Fruit fly (Drosophila melanogaster): ENCODE data around the gene Gr93c.
A peak's percentile ranks its signal among the peaks of the same experiment; 100 is the strongest.

Gr93c gene

DNA sequence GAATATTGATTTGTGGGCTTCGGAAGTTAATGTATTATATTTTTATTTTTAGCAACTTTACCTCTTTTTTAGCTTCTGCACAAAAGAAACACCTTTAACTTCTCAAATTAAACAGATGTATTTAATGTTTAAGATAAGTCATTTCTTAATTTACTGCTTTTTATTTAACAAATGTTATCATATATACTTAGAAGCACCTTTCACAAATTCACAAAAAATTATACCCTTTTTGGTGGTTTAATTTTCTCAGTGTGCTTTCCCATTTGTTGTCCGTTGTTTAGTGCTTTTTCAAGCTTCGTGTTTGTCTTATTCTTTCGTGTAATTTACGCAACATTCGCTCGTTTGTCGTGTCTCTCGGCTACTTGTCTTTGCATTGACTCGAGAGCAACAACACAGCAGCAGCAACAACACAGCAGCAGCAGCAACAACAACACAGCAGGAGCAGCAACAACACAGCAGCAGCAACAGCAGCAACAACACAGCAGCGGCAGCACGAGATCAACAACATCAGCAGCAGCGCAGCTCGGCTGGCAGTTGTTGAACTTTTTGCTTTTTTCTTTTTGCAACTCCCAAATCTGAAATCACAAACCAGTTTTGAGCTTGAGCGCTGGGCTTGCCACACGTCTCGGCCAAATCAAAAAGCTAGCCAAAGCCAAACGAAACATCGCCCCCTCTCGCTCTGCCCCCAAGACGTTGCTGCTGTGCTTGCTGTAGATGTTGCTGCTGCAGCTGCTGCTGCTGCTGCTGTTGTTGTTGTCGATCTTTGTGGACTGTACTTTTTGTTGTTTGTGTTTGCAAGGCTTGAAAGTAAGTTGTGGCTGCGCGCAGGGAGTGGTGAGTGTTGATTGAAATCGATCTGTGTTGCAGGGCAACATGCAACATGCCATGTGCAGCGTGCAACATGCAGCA is 7.7 kb downstream of the Gr93c start (continued):
- TF ChIP-seq mld (GFP tag; IDR thresholded peaks at IDR 0.05; ENCODE audit: partially characterized antibody) (no peak), tap (tag; optimal IDR thresholded peaks at IDR 0.05) (peak; percentile 73), grn (GFP tag; optimal IDR thresholded peaks at IDR 0.05) (no peak), CG6689 (GFP tag; IDR thresholded peaks at IDR 0.05) (peak; percentile 61), fd64A (GFP tag; optimal IDR thresholded peaks at IDR 0.05) (no peak), Optix (GFP tag; IDR thresholded peaks at IDR 0.05) (no peak), CG18262 (tag; optimal IDR thresholded peaks at IDR 0.05) (peak; percentile 9), YL-1 (GFP tag; optimal IDR thresholded peaks at IDR 0.05) (no peak), CG9797 (GFP tag; optimal IDR thresholded peaks at IDR 0.05) (no peak), Dfd (GFP tag; optimal IDR thresholded peaks at IDR 0.05) (peak in 1 of 2 experiments; percentile 87), ab (GFP tag; optimal IDR thresholded peaks at IDR 0.05) (no peak), CG13296 (GFP tag; optimal IDR thresholded peaks at IDR 0.05) (peak; percentile 23), ranshi (GFP tag; IDR thresholded peaks at IDR 0.05) (peak; percentile 55; the same call in 1 of the 2 replicates), z (GFP tag; IDR thresholded peaks at IDR 0.05) (0 out of 3 replicates have a peak, but pooled peaks have one; percentile 32), HHEX (GFP tag; optimal IDR thresholded peaks at IDR 0.05) (peak; percentile 33), Med (GFP tag) (peak; percentile 32), CG8478 (optimal IDR thresholded peaks at IDR 0.05) (no peak), CG6254 (GFP tag; optimal IDR thresholded peaks at IDR 0.05) (peak; percentile 19), CG8089 (GFP tag; optimal IDR thresholded peaks at IDR 0.05) (no peak), chif (GFP tag; optimal IDR thresholded peaks at IDR 0.05) (no peak), CG4820 (GFP tag; optimal IDR thresholded peaks at IDR 0.05) (peak; percentile 24), CG8388 (GFP tag; optimal IDR thresholded peaks at IDR 0.05) (no peak), ems (GFP tag; optimal IDR thresholded peaks at IDR 0.05) (peak; percentile 1), CG4424 (GFP tag; optimal IDR thresholded peaks at IDR 0.05) (peak; percentile 28), E2f2 (GFP tag; IDR thresholded peaks at IDR 0.05) (no peak), Kr (GFP tag; optimal IDR thresholded peaks at IDR 0.05) (no peak), CG2678 (tag; optimal IDR thresholded peaks at IDR 0.05) (peak; percentile 74), B-H1 (GFP tag; IDR thresholded peaks at IDR 0.05) (0 out of 3 replicates have a peak, but pooled peaks have one; percentile 28), gro (GFP tag; optimal IDR thresholded peaks at IDR 0.05) (no peak), her (GFP tag; optimal IDR thresholded peaks at IDR 0.05) (no peak), Meics (GFP tag; optimal IDR thresholded peaks at IDR 0.05) (peak; percentile 43), scrt (GFP tag; optimal IDR thresholded peaks at IDR 0.05) (peak; percentile 16), CG12104 (GFP tag; optimal IDR thresholded peaks at IDR 0.05) (peak; percentile 31), CG1529 (GFP tag; optimal IDR thresholded peaks at IDR 0.05) (no peak), ci (GFP tag; IDR thresholded peaks at IDR 0.05) (peak; percentile 30; the same call in 2 of the 3 replicates), CG10267 (tag; optimal IDR thresholded peaks at IDR 0.05) (peak; percentile 25), zfh1 (GFP tag; IDR thresholded peaks at IDR 0.05) (no peak), Sox102F (GFP tag; optimal IDR thresholded peaks at IDR 0.05) (no peak), sim (GFP tag; IDR thresholded peaks at IDR 0.05) (no peak), croc (GFP tag; conservative IDR thresholded peaks at IDR 0.05) (no peak), Hr39 (optimal IDR thresholded peaks at IDR 0.05) (no peak), E2f1 (GFP tag; IDR thresholded peaks at IDR 0.05) (peak; percentile 65), CG18599 (GFP tag; optimal IDR thresholded peaks at IDR 0.05) (peak; percentile 57), D (optimal IDR thresholded peaks at IDR 0.05) (no peak), D (GFP tag; optimal IDR thresholded peaks at IDR 0.05) (peak; percentile 12), pum (GFP tag; optimal IDR thresholded peaks at IDR 0.05) (no peak), rib (GFP tag; IDR thresholded peaks at IDR 0.05) (no peak), salm (tag; optimal IDR thresholded peaks at IDR 0.05) (peak; percentile 26), CG4404 (GFP tag; IDR thresholded peaks at IDR 0.05) (no peak), CG16815 (GFP tag; optimal IDR thresholded peaks at IDR 0.05) (no peak), CG13123 (GFP tag; optimal IDR thresholded peaks at IDR 0.05) (no peak)

All from whole organism, embryonic.